Worm (Caenorhabditis elegans) whole organism, mixed stage, embryonic: ENCODE data around the gene ZK228.13.

Experiments
- M03D4.4 ChIP-seq: sonication (generic microtip); optimal IDR thresholded peaks from 2 replicates; lab custom pipeline; 2017; ENCODE audit warnings: mild to moderate bottlenecking, missing genetic modification characterization, missing compliant biosample characterization
- blmp-1 ChIP-seq: fragments of 150-350 bp; optimal IDR thresholded peaks from 2 replicates; lab custom pipeline; 2014; ENCODE audit warnings: missing biosample characterization, missing genetic modification characterization
- ceh-39 ChIP-seq: fragments of 150-350 bp; optimal IDR thresholded peaks from 2 replicates; lab custom pipeline; 2014; ENCODE audit warnings: missing biosample characterization, missing genetic modification characterization
- ceh-83 ChIP-seq: fragments of 200-800 bp; sonication (Bioruptor generic); optimal IDR thresholded peaks from 2 replicates; lab custom pipeline; 2018; ENCODE audit warnings: mild to moderate bottlenecking, missing genetic modification characterization, missing compliant biosample characterization
- ces-1 ChIP-seq: fragments of 150-350 bp; optimal IDR thresholded peaks from 2 replicates; lab custom pipeline; 2014; ENCODE audit warnings: missing biosample characterization, missing genetic modification reagents, missing genetic modification characterization
- cnd-1 ChIP-seq: fragments of 200-800 bp; sonication (Bioruptor generic); optimal IDR thresholded peaks from 2 replicates; lab custom pipeline; 2018; ENCODE audit warnings: mild to moderate bottlenecking, missing genetic modification characterization, missing compliant biosample characterization
- elt-1 ChIP-seq: sonication (generic microtip); optimal IDR thresholded peaks from 2 replicates; lab custom pipeline; 2017; ENCODE audit warnings: missing genetic modification characterization, mild to moderate bottlenecking, missing compliant biosample characterization, antibody characterized with exemption, moderate library complexity, borderline replicate concordance; ENCODE audit not compliant: insufficient read depth
- flh-1 ChIP-seq: fragments of 200-800 bp; sonication (Bioruptor generic); optimal IDR thresholded peaks from 2 replicates; lab custom pipeline; 2018; ENCODE audit warnings: mild to moderate bottlenecking, missing genetic modification characterization, moderate library complexity, missing compliant biosample characterization
- hlh-1 ChIP-seq: fragments of 150-350 bp; optimal IDR thresholded peaks from 2 replicates; lab custom pipeline; 2014; ENCODE audit warnings: missing biosample characterization, missing genetic modification reagents, missing genetic modification characterization
- lin-32 ChIP-seq: fragments of 200-800 bp; sonication (Bioruptor generic); optimal IDR thresholded peaks from 2 replicates; lab custom pipeline; 2018; ENCODE audit warnings: mild to moderate bottlenecking, missing genetic modification characterization, missing compliant biosample characterization
- nhr-2 ChIP-seq: fragments of 150-350 bp; optimal IDR thresholded peaks from 2 replicates; lab custom pipeline; 2014; ENCODE audit warnings: missing biosample characterization, missing genetic modification characterization
- nhr-237 ChIP-seq: fragments of 150-350 bp; optimal IDR thresholded peaks from 2 replicates; lab custom pipeline; 2014; ENCODE audit warnings: missing biosample characterization, missing genetic modification characterization
- nhr-28 ChIP-seq: fragments of 150-350 bp; optimal IDR thresholded peaks from 2 replicates; lab custom pipeline; 2014; ENCODE audit warnings: missing biosample characterization, missing genetic modification characterization
- pha-4 ChIP-seq: fragments of 150-350 bp; optimal IDR thresholded peaks from 2 replicates; lab custom pipeline; 2018; ENCODE audit warnings: missing biosample characterization, missing genetic modification reagents, missing genetic modification characterization
- snpc-4 ChIP-seq: fragments of 150-350 bp; optimal IDR thresholded peaks from 2 replicates; lab custom pipeline; 2014; ENCODE audit warnings: missing biosample characterization, missing genetic modification characterization
- tbx-8 ChIP-seq: fragments of 200-800 bp; sonication (Bioruptor generic); optimal IDR thresholded peaks from 2 replicates; lab custom pipeline; 2018; ENCODE audit warnings: mild to moderate bottlenecking, missing genetic modification characterization, moderate library complexity, missing compliant biosample characterization
- zip-8 ChIP-seq: fragments of 150-350 bp; optimal IDR thresholded peaks from 2 replicates; lab custom pipeline; 2014; ENCODE audit warnings: missing biosample characterization, missing genetic modification characterization

ZK228.13 gene

ce11 chrV:18426280-18426679 is 41.7 kb downstream of the ZK228.13 start, which contains the start of gene srw-83:
srw-83 (plus strand) TSS chrV:18426580.
- TF ChIP-seq blmp-1 (tag; lab: Kevin White, UChicago) (no peak), ceh-39 (tag; lab: Kevin White, UChicago) (no peak), ces-1 (GFP tag; lab: Kevin White, UChicago) (no peak), flh-1 (GFP tag; lab: Kevin White, UChicago) (no peak), nhr-28 (tag; lab: Kevin White, UChicago) (no peak), lin-32 (GFP tag; lab: Kevin White, UChicago) (no peak), hlh-1 (tag; lab: Kevin White, UChicago) (no peak), snpc-4 (tag; lab: Kevin White, UChicago) (no peak), zip-8 (no peak), elt-1 (tag; lab: Kevin White, UChicago) (no peak), tbx-8 (GFP tag; lab: Kevin White, UChicago) (no peak), cnd-1 (tag; lab: Kevin White, UChicago) (no peak)
- TF ChIP-seq, all 35 proteins: peak for 0

- no peak for TF ChIP-seq nhr-2 (tag; lab: Kevin White, UChicago)
These were observed 42.5 kb downstream of the ZK228.13 start, which contains the start of gene ZK262.19 for ce11 chrV:18425544-18425943. ZK262.19 (minus strand) TSS chrV:18425644.

ce11 chrV:18424471-18424870 is 43.5 kb downstream of the ZK228.13 start, which contains the start of gene ZK262.4:
ZK262.4 (minus strand) TSS chrV:18424571.
- no peak for TF ChIP-seq nhr-237 (tag; lab: Kevin White, UChicago)
- TF ChIP-seq pha-4 (tag; lab: Kevin White, UChicago): no peak
- no peak for TF ChIP-seq blmp-1 (tag; lab: Kevin White, UChicago)
- TF ChIP-seq M03D4.4 (tag; lab: Kevin White, UChicago): no peak
- no peak for TF ChIP-seq ceh-83 (GFP tag; lab: Kevin White, UChicago)
- TF ChIP-seq lin-32 (GFP tag; lab: Kevin White, UChicago): no peak

ce11 chrV:18420797-18421196 is 47.2 kb downstream of the ZK228.13 start, which contains the start of gene srj-26:
srj-26 (plus strand) TSS chrV:18421097.
- no peak for TF ChIP-seq snpc-4 (tag; lab: Kevin White, UChicago)
